Worm (Caenorhabditis elegans): ENCODE data around the gene F46C3.2.

Gene F46C3.2

DNA sequence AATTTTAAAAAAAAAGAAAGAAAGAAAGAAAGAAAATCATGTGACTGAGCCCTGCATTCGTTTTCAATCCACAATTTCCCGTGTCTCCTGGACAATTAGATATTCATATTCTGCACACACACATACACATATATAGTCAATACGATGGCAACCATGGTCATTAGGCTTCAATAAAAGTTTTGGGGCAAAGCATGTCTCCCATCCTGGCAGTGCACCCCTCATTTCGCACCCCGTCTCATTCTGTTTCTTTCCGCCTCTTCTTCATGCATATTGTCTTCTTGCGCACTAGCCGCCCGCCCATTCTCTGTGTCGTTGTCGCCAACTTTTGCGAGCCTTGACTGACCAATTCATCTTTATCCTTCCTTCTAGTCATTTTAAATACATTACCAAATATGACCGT, 50.9 kb downstream of the F46C3.2 start:
- TF ChIP-seq dao-5 (tag; optimal IDR thresholded peaks at IDR 0.05) (no peak), W03F9.2 (tag; optimal IDR thresholded peaks at IDR 0.05) (no peak), him-1 (tag; optimal IDR thresholded peaks at IDR 0.05) (no peak)

- TF ChIP-seq him-1 (tag; optimal IDR thresholded peaks at IDR 0.05) (no peak), dao-5 (tag; optimal IDR thresholded peaks at IDR 0.05) (no peak), W03F9.2 (tag; optimal IDR thresholded peaks at IDR 0.05) (no peak)
These were observed 51.5 kb downstream of the F46C3.2 start for ce11 chrX:11367087-11367486.
